Worm (Caenorhabditis elegans) whole organism, L4 larva: ENCODE data around the gene srz-20.

Experiments used
- F10B5.3 ChIP-seq: sonication (generic microtip); optimal IDR thresholded peaks from 2 replicates; lab custom pipeline; 2016; ENCODE audit warnings: mild to moderate bottlenecking, missing genetic modification characterization, missing compliant biosample characterization
- F37D6.2 ChIP-seq: sonication (generic microtip); optimal IDR thresholded peaks from 2 replicates; lab custom pipeline; 2016; ENCODE audit warnings: mild to moderate bottlenecking, missing genetic modification characterization, missing compliant biosample characterization
- F44E2.7 ChIP-seq: fragments of 200-800 bp; sonication (Bioruptor generic); IDR thresholded peaks from 2 replicates; pipeline ENCODE4 v2.1.2; 2022; ENCODE audit warnings: missing genetic modification characterization, missing compliant biosample characterization
- R02D3.7 ChIP-seq: fragments of 150-350 bp; sonication (generic microtip); optimal IDR thresholded peaks from 3 replicates; lab custom pipeline; 2014; ENCODE audit warnings: missing biosample characterization, missing genetic modification characterization
- T20F7.1 ChIP-seq: fragments of 200-800 bp; sonication (Bioruptor generic); optimal IDR thresholded peaks from 2 replicates; lab custom pipeline; 2018; ENCODE audit warnings: mild to moderate bottlenecking, missing genetic modification characterization, missing compliant biosample characterization
- T26A8.4 ChIP-seq: fragments of 200-800 bp; sonication (Bioruptor generic); IDR thresholded peaks from 2 replicates; pipeline ENCODE4 v1.3.6; 2022; ENCODE audit warnings: missing genetic modification characterization, missing compliant biosample characterization
- Y75B8A.6 ChIP-seq: fragments of 200-800 bp; sonication (Bioruptor generic); IDR thresholded peaks from 2 replicates; pipeline ENCODE4 v1.3.6; 2022; ENCODE audit warnings: missing genetic modification reagents, missing genetic modification characterization, missing compliant biosample characterization
- ZK546.5 ChIP-seq, 2 experiments: sonication (generic microtip); optimal IDR thresholded peaks; 2 replicates each; lab custom pipeline; 2017; ENCODE audit warnings: missing biosample characterization in 2 of 2, missing genetic modification characterization in 2 of 2
- aha-1 ChIP-seq: fragments of 150-350 bp; peaks from one replicate; lab custom pipeline; 2014; ENCODE audit warnings: missing biosample characterization, missing genetic modification characterization
- ceh-20 ChIP-seq: fragments of 200-800 bp; sonication (Bioruptor generic); IDR thresholded peaks from 2 replicates; pipeline ENCODE4 v1.3.6; 2022; ENCODE audit warnings: missing genetic modification reagents, missing genetic modification characterization, missing compliant biosample characterization
- ceh-32 ChIP-seq: sonication (generic microtip); optimal IDR thresholded peaks from 2 replicates; lab custom pipeline; 2016; ENCODE audit warnings: mild to moderate bottlenecking, missing genetic modification characterization, missing compliant biosample characterization; ENCODE audit not compliant: poor library complexity
- ceh-44 ChIP-seq: fragments of 200-800 bp; sonication (Bioruptor generic); IDR thresholded peaks from 2 replicates; pipeline ENCODE4 v1.3.6; 2022; ENCODE audit warnings: missing genetic modification reagents, missing genetic modification characterization, missing compliant biosample characterization
- ceh-62 ChIP-seq: sonication (generic microtip); optimal IDR thresholded peaks from 2 replicates; lab custom pipeline; 2017; ENCODE audit warnings: missing biosample characterization, missing genetic modification characterization
- cey-2 ChIP-seq: sonication (generic microtip); optimal IDR thresholded peaks from 3 replicates; lab custom pipeline; 2017; ENCODE audit warnings: missing genetic modification characterization, mild to moderate bottlenecking, missing compliant biosample characterization, antibody characterized with exemption, borderline replicate concordance; ENCODE audit not compliant: insufficient read depth
- daf-8 ChIP-seq: fragments of 200-800 bp; sonication (Bioruptor generic); IDR thresholded peaks from 2 replicates; pipeline ENCODE4 v1.3.6; 2022; ENCODE audit warnings: missing genetic modification characterization, missing compliant biosample characterization
- dmd-6 ChIP-seq: fragments of 200-800 bp; sonication (Bioruptor generic); IDR thresholded peaks from 2 replicates; pipeline ENCODE4 v1.3.6; 2022; ENCODE audit warnings: missing genetic modification reagents, missing genetic modification characterization, missing compliant biosample characterization
- duxl-1 ChIP-seq: sonication (generic microtip); optimal IDR thresholded peaks from 2 replicates; lab custom pipeline; 2016; ENCODE audit warnings: mild to moderate bottlenecking, missing genetic modification characterization, moderate library complexity, missing compliant biosample characterization; ENCODE audit not compliant: poor library complexity
- dve-1 ChIP-seq: sonication (generic microtip); optimal IDR thresholded peaks from 2 replicates; lab custom pipeline; 2017; ENCODE audit warnings: antibody characterized with exemption, mild to moderate bottlenecking, missing genetic modification characterization, missing compliant biosample characterization; ENCODE audit not compliant: insufficient read depth
- egl-27 ChIP-seq: sonication (generic microtip); optimal IDR thresholded peaks from 3 replicates; lab custom pipeline; 2017; ENCODE audit warnings: missing biosample characterization, missing genetic modification reagents, missing genetic modification characterization
- fkh-10 ChIP-seq: fragments of 150-350 bp; optimal IDR thresholded peaks from 2 replicates; lab custom pipeline; 2014; ENCODE audit warnings: missing biosample characterization, missing genetic modification reagents, missing genetic modification characterization
- hif-1 ChIP-seq, 2 experiments: sonication (generic microtip); optimal IDR thresholded peaks; 2 replicates each; lab custom pipeline; 2016 to 2017; ENCODE audit warnings: missing compliant biosample characterization in 2 of 2, missing genetic modification characterization in 2 of 2, missing genetic modification reagents in 2 of 2, missing genotype in 2 of 2, mild to moderate bottlenecking in 1 of 2
- hlh-11 ChIP-seq: fragments of 200-800 bp; sonication (Bioruptor generic); optimal IDR thresholded peaks from 2 replicates; lab custom pipeline; 2018; ENCODE audit warnings: mild to moderate bottlenecking, missing genetic modification characterization, missing compliant biosample characterization
- hlh-30 ChIP-seq: sonication (generic microtip); optimal IDR thresholded peaks from 2 replicates; lab custom pipeline; 2017; ENCODE audit warnings: antibody characterized with exemption, mild to moderate bottlenecking, missing genetic modification characterization, missing compliant biosample characterization; ENCODE audit not compliant: insufficient read depth
- lin-1 ChIP-seq: fragments of 200-800 bp; sonication (Bioruptor generic); IDR thresholded peaks from 2 replicates; pipeline ENCODE4 v1.3.6; 2022; ENCODE audit warnings: missing genetic modification reagents, missing genetic modification characterization, missing compliant biosample characterization
- lin-15B ChIP-seq: fragments of 150-350 bp; sonication (generic microtip); optimal IDR thresholded peaks from 3 replicates; lab custom pipeline; 2014; ENCODE audit warnings: missing biosample characterization, missing genetic modification characterization
- lin-29 ChIP-seq: fragments of 200-800 bp; sonication (Bioruptor generic); IDR thresholded peaks from 2 replicates; pipeline ENCODE4 v1.3.6; 2022; ENCODE audit warnings: missing genetic modification reagents, missing genetic modification characterization, missing compliant biosample characterization
- madf-5 ChIP-seq, 2 experiments: fragments of 200-800 bp; sonication (Bioruptor generic); IDR thresholded peaks; 2 replicates each; pipeline ENCODE4 v1.3.6; 2022; ENCODE audit warnings: missing compliant biosample characterization in 2 of 2, missing genetic modification characterization in 2 of 2
- madf-9 ChIP-seq: fragments of 200-800 bp; sonication (Bioruptor generic); conservative IDR thresholded peaks from 2 replicates; pipeline ENCODE4 v1.3.6; 2022; ENCODE audit warnings: missing genetic modification reagents, missing genetic modification characterization, missing compliant biosample characterization
- mdl-1 ChIP-seq, 2 experiments: fragments of 150-350 bp in 1 of 2; sonication (generic microtip) in 1 of 2; optimal IDR thresholded peaks; 2 replicates each; lab custom pipeline; 2014 to 2017; ENCODE audit warnings: missing biosample characterization in 2 of 2, missing genetic modification characterization in 2 of 2
- mdt-29 ChIP-seq: fragments of 200-800 bp; sonication (Bioruptor generic); IDR thresholded peaks from 2 replicates; pipeline ENCODE4 v1.3.6; 2022; ENCODE audit warnings: missing genetic modification reagents, missing genetic modification characterization, missing compliant biosample characterization
- mes-2 ChIP-seq: sonication (generic microtip); optimal IDR thresholded peaks from 2 replicates; lab custom pipeline; 2016; ENCODE audit warnings: missing genotype, mild to moderate bottlenecking, missing genetic modification characterization, missing compliant biosample characterization; ENCODE audit not compliant: poor library complexity, severe bottlenecking
- mxl-2 ChIP-seq: fragments of 200-800 bp; sonication (Bioruptor generic); conservative IDR thresholded peaks from 2 replicates; pipeline ENCODE4 v1.3.6; 2022; ENCODE audit warnings: missing genetic modification reagents, missing genetic modification characterization, missing compliant biosample characterization
- nhr-41 ChIP-seq: fragments of 200-800 bp; sonication (Bioruptor generic); IDR thresholded peaks from 2 replicates; pipeline ENCODE4 v1.3.6; 2022; ENCODE audit warnings: missing genetic modification reagents, missing genetic modification characterization, missing compliant biosample characterization
- nhr-6 ChIP-seq: fragments of 150-350 bp; optimal IDR thresholded peaks from 2 replicates; lab custom pipeline; 2014; ENCODE audit warnings: missing biosample characterization, missing genetic modification characterization
- nhr-76 ChIP-seq: fragments of 150-350 bp; optimal IDR thresholded peaks from 2 replicates; lab custom pipeline; 2014; ENCODE audit warnings: missing biosample characterization, missing genetic modification characterization
- nhr-77 ChIP-seq: fragments of 150-350 bp; optimal IDR thresholded peaks from 2 replicates; lab custom pipeline; 2014; ENCODE audit warnings: missing biosample characterization, missing genetic modification characterization
- pha-4 ChIP-seq, 2 experiments: fragments of 150-350 bp in 1 of 2; fragments of 200-800 bp in 1 of 2; sonication (Bioruptor generic) in 1 of 2; IDR thresholded peaks in 1 of 2; optimal IDR thresholded peaks in 1 of 2; 2 replicates each; pipeline versions ENCODE4 v1.3.6 to Lab custom; 2014 to 2022; ENCODE audit warnings: missing genetic modification characterization in 2 of 2, missing genetic modification reagents in 2 of 2, missing biosample characterization in 1 of 2, missing compliant biosample characterization in 1 of 2
- php-3 ChIP-seq: fragments of 200-800 bp; sonication (Bioruptor generic); IDR thresholded peaks from 2 replicates; pipeline ENCODE4 v1.3.6; 2022; ENCODE audit warnings: missing genetic modification reagents, missing genetic modification characterization, missing compliant biosample characterization
- rbr-2 ChIP-seq: sonication (generic microtip); optimal IDR thresholded peaks from 2 replicates; lab custom pipeline; 2016; ENCODE audit warnings: missing genotype, missing genetic modification characterization, missing compliant biosample characterization
- saeg-2 ChIP-seq: fragments of 200-800 bp; sonication (Bioruptor generic); IDR thresholded peaks from 2 replicates; pipeline ENCODE4 v1.3.6; 2022; ENCODE audit warnings: missing genetic modification reagents, missing genetic modification characterization, missing compliant biosample characterization
- snpc-4 ChIP-seq: fragments of 150-350 bp; optimal IDR thresholded peaks from 2 replicates; lab custom pipeline; 2014; ENCODE audit warnings: missing biosample characterization, missing genetic modification characterization
- tra-1 ChIP-seq: fragments of 200-800 bp; sonication (Bioruptor generic); IDR thresholded peaks from 2 replicates; pipeline ENCODE4 v1.3.6; 2022; ENCODE audit warnings: missing genetic modification reagents, missing genetic modification characterization, missing compliant biosample characterization
- unc-130 ChIP-seq: sonication (generic microtip); optimal IDR thresholded peaks from 2 replicates; lab custom pipeline; 2016; ENCODE audit warnings: missing genetic modification reagents, missing genetic modification characterization, missing compliant biosample characterization
- unc-62 ChIP-seq, 3 experiments: fragments of 150-350 bp in 1 of 3; sonication (generic microtip); optimal IDR thresholded peaks in 2 of 3; peaks in 1 of 3; 1 replicate in 1 of 3; 2 replicates in 2 of 3; lab custom pipeline; 2014 to 2017; ENCODE audit warnings: missing biosample characterization in 3 of 3, missing genetic modification characterization in 3 of 3, missing genetic modification reagents in 3 of 3, missing genotype in 1 of 3
- vab-7 ChIP-seq: fragments of 200-800 bp; sonication (Bioruptor generic); IDR thresholded peaks from 2 replicates; pipeline ENCODE4 v1.3.6; 2022; ENCODE audit warnings: missing genetic modification reagents, missing genetic modification characterization, missing compliant biosample characterization
- zag-1 ChIP-seq: fragments of 150-350 bp; optimal IDR thresholded peaks from 2 replicates; lab custom pipeline; 2014; ENCODE audit warnings: missing biosample characterization, missing genetic modification characterization
- zfp-2 ChIP-seq: sonication (generic microtip); optimal IDR thresholded peaks from 2 replicates; lab custom pipeline; 2016; ENCODE audit warnings: mild to moderate bottlenecking, missing genetic modification characterization, missing compliant biosample characterization
- zfp-3 ChIP-seq: fragments of 200-800 bp; sonication (Bioruptor generic); conservative IDR thresholded peaks from 2 replicates; pipeline ENCODE4 v1.3.6; 2022; ENCODE audit warnings: missing genetic modification reagents, missing genetic modification characterization, missing compliant biosample characterization
- zip-11 ChIP-seq: fragments of 200-800 bp; sonication (Bioruptor generic); IDR thresholded peaks from 2 replicates; pipeline ENCODE4 v1.3.6; 2022; ENCODE audit warnings: missing genetic modification characterization, missing compliant biosample characterization
- ztf-11 ChIP-seq: fragments of 150-350 bp; optimal IDR thresholded peaks from 2 replicates; lab custom pipeline; 2014; ENCODE audit warnings: missing biosample characterization, missing genetic modification characterization

The srz-20 gene

ce11 chrIV:3874417-3874816 lies 41.0 kb upstream of the srz-20 start:
- no peak for TF ChIP-seq T20F7.1 (GFP tag; lab: Kevin White, UChicago)
- TF ChIP-seq egl-27 (tag; lab: Kevin White, UChicago) = no peak
- no peak for TF ChIP-seq aha-1 (tag; lab: Kevin White, UChicago)
- TF ChIP-seq ceh-44 = no peak
- no peak for TF ChIP-seq ztf-11 (tag; lab: Kevin White, UChicago)
- no peak for TF ChIP-seq F44E2.7
- TF ChIP-seq dmd-6 (GFP tag; lab: Robert Waterston, UW) = peak; percentile 64
- TF ChIP-seq zag-1 (tag; lab: Kevin White, UChicago) = no peak
- no peak for TF ChIP-seq pha-4 (GFP tag; IDR thresholded peaks at IDR 0.05; lab: Robert Waterston, UW)
- TF ChIP-seq pha-4 (tag; optimal IDR thresholded peaks at IDR 0.05; lab: Kevin White, UChicago) = peak; percentile 7
- TF ChIP-seq R02D3.7 (tag; lab: Kevin White, UChicago) = no peak
- no peak for TF ChIP-seq zfp-3 (GFP tag; lab: Robert Waterston, UW)
- no peak for TF ChIP-seq Y75B8A.6
- no peak for TF ChIP-seq hif-1 (tag; optimal IDR thresholded peaks at IDR 0.05; lab: Kevin White, UChicago)
- no peak for TF ChIP-seq mdt-29 (GFP tag; lab: Robert Waterston, UW)
- no peak for TF ChIP-seq daf-8 (GFP tag; lab: Robert Waterston, UW)
- no peak for TF ChIP-seq nhr-76
- no peak for TF ChIP-seq snpc-4 (tag; lab: Kevin White, UChicago)
- TF ChIP-seq lin-15B (tag; lab: Kevin White, UChicago) = no peak
- no peak for TF ChIP-seq madf-9
- no peak for TF ChIP-seq fkh-10 (GFP tag; lab: Kevin White, UChicago)
- TF ChIP-seq mxl-2 (GFP tag; lab: Robert Waterston, UW) = no peak
- TF ChIP-seq zip-11 (GFP tag; lab: Robert Waterston, UW) = no peak
- no peak for TF ChIP-seq duxl-1 (tag; lab: Kevin White, UChicago)
- no peak for TF ChIP-seq vab-7
- no peak for TF ChIP-seq tra-1 (GFP tag; lab: Robert Waterston, UW)
- TF ChIP-seq saeg-2 (GFP tag; lab: Robert Waterston, UW) = no peak
- peak; percentile 63 for TF ChIP-seq nhr-6 (tag; lab: Kevin White, UChicago)
- TF ChIP-seq hlh-30 (tag; lab: Kevin White, UChicago) = peak; percentile 28
- TF ChIP-seq lin-29 (GFP tag; lab: Robert Waterston, UW) = no peak
- peak; percentile 71 for TF ChIP-seq hlh-11
- TF ChIP-seq ceh-20 (GFP tag; lab: Robert Waterston, UW) = no peak
- TF ChIP-seq rbr-2 = no peak
- no peak for TF ChIP-seq nhr-41
- no peak for TF ChIP-seq unc-62 (GFP tag; optimal IDR thresholded peaks at IDR 0.05 in 1 of 2; lab: Kevin White, UChicago)
- no peak for TF ChIP-seq unc-62 (tag; optimal IDR thresholded peaks at IDR 0.05; lab: Kevin White, UChicago)
- no peak for TF ChIP-seq zfp-2
- TF ChIP-seq unc-130 (GFP tag; lab: Kevin White, UChicago) = no peak
- TF ChIP-seq F10B5.3 = no peak
- peak; percentile 55 for TF ChIP-seq nhr-77 (tag; lab: Kevin White, UChicago)
- peak; percentile 43 for TF ChIP-seq mes-2
- TF ChIP-seq ceh-32 = no peak
- TF ChIP-seq madf-5 (GFP tag; IDR thresholded peaks at IDR 0.05; lab: Robert Waterston, UW) = no peak
- no peak for TF ChIP-seq cey-2 (tag; lab: Kevin White, UChicago)
- no peak for TF ChIP-seq ZK546.5 (tag; optimal IDR thresholded peaks at IDR 0.05; lab: Kevin White, UChicago)
- no peak for TF ChIP-seq F37D6.2 (tag; lab: Kevin White, UChicago)
- TF ChIP-seq lin-1 (GFP tag; lab: Robert Waterston, UW) = no peak
- TF ChIP-seq dve-1 (tag; lab: Kevin White, UChicago) = peak; percentile 51
- no peak for TF ChIP-seq ceh-62
- peak in 1 of 2 experiments; percentile 8 for TF ChIP-seq mdl-1 (tag; optimal IDR thresholded peaks at IDR 0.05; lab: Kevin White, UChicago)
- TF ChIP-seq php-3 (GFP tag; lab: Robert Waterston, UW) = no peak
- 0 out of 2 replicates have a peak, but pooled peaks have one; percentile 34 for TF ChIP-seq T26A8.4 (GFP tag; lab: Robert Waterston, UW)
